Worm (Caenorhabditis elegans) whole organism, young adult: Measurements from ENCODE around the gene cutl-19.

Source experiments
- B0019.2 ChIP-seq: fragments of 200-800 bp; sonication (Bioruptor generic); conservative IDR thresholded peaks from 2 replicates; pipeline ENCODE4 v1.3.6; 2022; ENCODE audit warnings: missing genetic modification reagents, missing genetic modification characterization, missing compliant biosample characterization
- B0035.1 ChIP-seq: sonication (generic microtip); optimal IDR thresholded peaks from 2 replicates; lab custom pipeline; 2016; ENCODE audit warnings: missing genetic modification characterization, mild to moderate bottlenecking, missing compliant biosample characterization, missing genotype, missing genetic modification reagents
- B0261.1 ChIP-seq: sonication (generic microtip); optimal IDR thresholded peaks from 2 replicates; lab custom pipeline; 2016; ENCODE audit warnings: mild to moderate bottlenecking, missing genetic modification characterization, moderate library complexity, missing compliant biosample characterization
- D2030.7 ChIP-seq: fragments of 200-800 bp; sonication (Bioruptor generic); IDR thresholded peaks from 2 replicates; pipeline ENCODE4 v1.3.6; 2022; ENCODE audit warnings: missing genetic modification reagents, missing genetic modification characterization, missing compliant biosample characterization
- F10E7.11 ChIP-seq: sonication (generic microtip); optimal IDR thresholded peaks from 2 replicates; lab custom pipeline; 2017; ENCODE audit warnings: mild to moderate bottlenecking, missing genetic modification characterization, moderate library complexity, missing compliant biosample characterization
- F23B12.7 ChIP-seq: sonication (generic microtip); optimal IDR thresholded peaks from 2 replicates; lab custom pipeline; 2017; ENCODE audit warnings: missing genetic modification characterization, mild to moderate bottlenecking, missing compliant biosample characterization, antibody characterized with exemption, moderate library complexity; ENCODE audit not compliant: insufficient read depth
- F33H1.4 ChIP-seq: fragments of 200-800 bp; sonication (Bioruptor generic); IDR thresholded peaks from 2 replicates; pipeline ENCODE4 v1.3.6; 2022; ENCODE audit warnings: missing genetic modification reagents, missing genetic modification characterization, missing compliant biosample characterization
- F37B4.10 ChIP-seq: fragments of 200-800 bp; sonication (Bioruptor generic); IDR thresholded peaks from 2 replicates; pipeline ENCODE4 v1.3.6; 2022; ENCODE audit warnings: missing genetic modification characterization, missing compliant biosample characterization
- F52B5.7 ChIP-seq: sonication (generic microtip); optimal IDR thresholded peaks from 2 replicates; lab custom pipeline; 2016; ENCODE audit warnings: mild to moderate bottlenecking, missing genetic modification characterization, missing compliant biosample characterization
- K11D2.4 ChIP-seq: fragments of 200-800 bp; sonication (Bioruptor generic); IDR thresholded peaks from 2 replicates; pipeline ENCODE4 v1.3.6; 2022; ENCODE audit warnings: missing genetic modification reagents, missing genetic modification characterization, missing compliant biosample characterization
- T07F8.4 ChIP-seq: sonication (generic microtip); optimal IDR thresholded peaks from 2 replicates; lab custom pipeline; 2016; ENCODE audit warnings: mild to moderate bottlenecking, missing genetic modification characterization, moderate library complexity, missing compliant biosample characterization
- Y79H2A.3 ChIP-seq: fragments of 200-800 bp; sonication (Bioruptor generic); conservative IDR thresholded peaks from 2 replicates; pipeline ENCODE4 v1.3.6; 2022; ENCODE audit warnings: missing genetic modification reagents, missing genetic modification characterization, missing compliant biosample characterization
- aptf-3 ChIP-seq: fragments of 200-800 bp; sonication (Bioruptor generic); IDR thresholded peaks from 2 replicates; pipeline ENCODE4 v1.3.6; 2022; ENCODE audit warnings: missing genetic modification characterization, missing compliant biosample characterization
- athp-1 ChIP-seq: sonication (generic microtip); optimal IDR thresholded peaks from 2 replicates; lab custom pipeline; 2017; ENCODE audit warnings: mild to moderate bottlenecking, missing genetic modification characterization, missing compliant biosample characterization
- attf-6 ChIP-seq: fragments of 200-800 bp; sonication (Bioruptor generic); IDR thresholded peaks from 2 replicates; pipeline ENCODE4 v1.3.6; 2022; ENCODE audit warnings: missing genetic modification reagents, missing genetic modification characterization, missing compliant biosample characterization
- bed-1 ChIP-seq: fragments of 200-800 bp; sonication (Bioruptor generic); IDR thresholded peaks from 2 replicates; pipeline ENCODE4 v1.3.6; 2022; ENCODE audit warnings: missing genetic modification reagents, missing genetic modification characterization, missing compliant biosample characterization
- bed-2 ChIP-seq: fragments of 200-800 bp; sonication (Bioruptor generic); IDR thresholded peaks from 2 replicates; pipeline ENCODE4 v1.3.6; 2022; ENCODE audit warnings: missing genetic modification reagents, missing genetic modification characterization, missing compliant biosample characterization
- cebp-1 ChIP-seq, 2 experiments: fragments of 200-800 bp in 1 of 2; sonication (Bioruptor generic) in 1 of 2; sonication (generic microtip) in 1 of 2; IDR thresholded peaks in 1 of 2; optimal IDR thresholded peaks in 1 of 2; 2 replicates each; pipeline versions ENCODE4 v1.3.6 to Lab custom; 2017 to 2022; ENCODE audit warnings: missing compliant biosample characterization in 2 of 2, missing genetic modification characterization in 2 of 2, mild to moderate bottlenecking in 1 of 2, missing genetic modification reagents in 1 of 2, moderate library complexity in 1 of 2
- ceh-100 ChIP-seq: fragments of 200-800 bp; sonication (Bioruptor generic); IDR thresholded peaks from 2 replicates; pipeline ENCODE4 v1.3.6; 2022; ENCODE audit warnings: missing genetic modification reagents, missing genetic modification characterization, missing compliant biosample characterization
- ceh-58 ChIP-seq: fragments of 200-800 bp; sonication (Bioruptor generic); IDR thresholded peaks from 2 replicates; pipeline ENCODE4 v1.3.6; 2022; ENCODE audit warnings: missing genetic modification characterization, missing compliant biosample characterization
- ceh-79 ChIP-seq: sonication (generic microtip); optimal IDR thresholded peaks from 2 replicates; lab custom pipeline; 2017; ENCODE audit warnings: mild to moderate bottlenecking, missing genetic modification characterization, missing compliant biosample characterization
- ceh-91 ChIP-seq: fragments of 200-800 bp; sonication (Bioruptor generic); IDR thresholded peaks from 2 replicates; pipeline ENCODE4 v1.3.6; 2022; ENCODE audit warnings: missing genetic modification reagents, missing genetic modification characterization, missing compliant biosample characterization
- die-1 ChIP-seq: sonication (generic microtip); optimal IDR thresholded peaks from 2 replicates; lab custom pipeline; 2016; ENCODE audit warnings: missing genotype, mild to moderate bottlenecking, missing genetic modification characterization, missing compliant biosample characterization
- egl-44 ChIP-seq: fragments of 200-800 bp; sonication (Bioruptor generic); IDR thresholded peaks from 2 replicates; pipeline ENCODE4 v1.3.6; 2022; ENCODE audit warnings: missing genetic modification reagents, missing genetic modification characterization, missing compliant biosample characterization
- egrh-3 ChIP-seq: fragments of 200-800 bp; sonication (Bioruptor generic); IDR thresholded peaks from 2 replicates; pipeline ENCODE4 v1.3.6; 2022; ENCODE audit warnings: missing genetic modification reagents, missing genetic modification characterization, missing compliant biosample characterization
- gei-17 ChIP-seq: fragments of 200-800 bp; sonication (Bioruptor generic); optimal IDR thresholded peaks from 2 replicates; lab custom pipeline; 2018; ENCODE audit warnings: mild to moderate bottlenecking, missing genetic modification characterization, missing compliant biosample characterization
- him-1 ChIP-seq: sonication (generic microtip); optimal IDR thresholded peaks from 2 replicates; lab custom pipeline; 2016; ENCODE audit warnings: missing genotype, missing genetic modification reagents, missing genetic modification characterization, missing compliant biosample characterization
- hrde-1 ChIP-seq: sonication (generic microtip); optimal IDR thresholded peaks from 2 replicates; lab custom pipeline; 2016; ENCODE audit warnings: missing genetic modification characterization, mild to moderate bottlenecking, missing compliant biosample characterization, moderate library complexity, missing genotype, missing genetic modification reagents, borderline replicate concordance
- lir-1 ChIP-seq: fragments of 200-800 bp; sonication (Bioruptor generic); conservative IDR thresholded peaks from 2 replicates; pipeline ENCODE4 v1.3.6; 2022; ENCODE audit warnings: missing genetic modification reagents, missing genetic modification characterization, missing compliant biosample characterization
- lsl-1 ChIP-seq: fragments of 200-800 bp; sonication (Bioruptor generic); optimal IDR thresholded peaks from 2 replicates; lab custom pipeline; 2018; ENCODE audit warnings: mild to moderate bottlenecking, missing genetic modification characterization, moderate library complexity, missing compliant biosample characterization
- madf-10 ChIP-seq: sonication (generic microtip); optimal IDR thresholded peaks from 2 replicates; lab custom pipeline; 2016; ENCODE audit warnings: mild to moderate bottlenecking, missing genetic modification characterization, missing compliant biosample characterization
- madf-8 ChIP-seq: fragments of 200-800 bp; sonication (Bioruptor generic); conservative IDR thresholded peaks from 2 replicates; pipeline ENCODE4 v1.3.6; 2022; ENCODE audit warnings: missing genetic modification reagents, missing genetic modification characterization, missing compliant biosample characterization
- mes-4 ChIP-seq: sonication (generic microtip); optimal IDR thresholded peaks from 2 replicates; lab custom pipeline; 2016; ENCODE audit warnings: missing genotype, missing genetic modification characterization, missing compliant biosample characterization
- mxl-1 ChIP-seq: sonication (generic microtip); optimal IDR thresholded peaks from 2 replicates; lab custom pipeline; 2016; ENCODE audit warnings: missing genetic modification characterization, missing compliant biosample characterization
- nhr-120 ChIP-seq: fragments of 200-800 bp; sonication (Bioruptor generic); IDR thresholded peaks from 2 replicates; pipeline ENCODE4 v1.3.6; 2022; ENCODE audit warnings: missing genetic modification characterization, missing compliant biosample characterization
- nhr-80 ChIP-seq: sonication (generic microtip); optimal IDR thresholded peaks from 2 replicates; lab custom pipeline; 2016; ENCODE audit warnings: missing genetic modification characterization, missing compliant biosample characterization
- nhr-90 ChIP-seq: sonication (generic microtip); optimal IDR thresholded peaks from 2 replicates; lab custom pipeline; 2016; ENCODE audit warnings: missing genotype, mild to moderate bottlenecking, missing genetic modification characterization, missing compliant biosample characterization
- rpc-1 ChIP-seq, 2 experiments: fragments of 150-350 bp in 1 of 2; sonication (generic microtip) in 1 of 2; optimal IDR thresholded peaks; 2 replicates each; lab custom pipeline; 2014 to 2018; ENCODE audit warnings: missing biosample characterization in 1 of 2, missing genetic modification characterization in 1 of 2, missing genetic modification reagents in 1 of 2, missing genotype in 1 of 2
- sdz-38 ChIP-seq: sonication (generic microtip); optimal IDR thresholded peaks from 2 replicates; lab custom pipeline; 2016; ENCODE audit warnings: missing genotype, missing genetic modification characterization, missing compliant biosample characterization
- snpc-1.1 ChIP-seq: sonication (generic microtip); optimal IDR thresholded peaks from 2 replicates; lab custom pipeline; 2017; ENCODE audit warnings: missing genetic modification characterization, mild to moderate bottlenecking, missing compliant biosample characterization, antibody characterized with exemption, moderate library complexity, missing genotype, missing genetic modification reagents; ENCODE audit not compliant: insufficient read depth
- snpc-4 ChIP-seq, 5 experiments: fragments of 150-350 bp in 1 of 5; sonication (generic microtip) in 4 of 5; optimal IDR thresholded peaks; 2 replicates each; lab custom pipeline; 2014 to 2018; ENCODE audit warnings: missing genetic modification characterization in 5 of 5, missing biosample characterization in 3 of 5, antibody characterized with exemption in 2 of 5, mild to moderate bottlenecking in 2 of 5, missing compliant biosample characterization in 2 of 5, missing genotype in 2 of 5, moderate library complexity in 2 of 5, missing genetic modification reagents in 1 of 5
- sptf-2 ChIP-seq: fragments of 200-800 bp; sonication (Bioruptor generic); optimal IDR thresholded peaks from 2 replicates; lab custom pipeline; 2018; ENCODE audit warnings: mild to moderate bottlenecking, missing genetic modification characterization, missing compliant biosample characterization
- tbx-9 ChIP-seq: sonication (generic microtip); optimal IDR thresholded peaks from 2 replicates; lab custom pipeline; 2016; ENCODE audit warnings: borderline replicate concordance, missing genetic modification characterization, inconsistent platforms, missing compliant biosample characterization
- zfh-2 ChIP-seq: fragments of 200-800 bp; sonication (Bioruptor generic); conservative IDR thresholded peaks from 2 replicates; pipeline ENCODE4 v1.3.6; 2022; ENCODE audit warnings: missing genetic modification reagents, missing genetic modification characterization, missing compliant biosample characterization
- zim-3 ChIP-seq: sonication (generic microtip); optimal IDR thresholded peaks from 2 replicates; lab custom pipeline; 2017; ENCODE audit warnings: mild to moderate bottlenecking, missing genetic modification characterization, moderate library complexity, missing compliant biosample characterization
- ztf-26 ChIP-seq: sonication (generic microtip); optimal IDR thresholded peaks from 2 replicates; lab custom pipeline; 2017; ENCODE audit warnings: missing genetic modification characterization, missing compliant biosample characterization
- ztf-3 ChIP-seq: fragments of 200-800 bp; sonication (Bioruptor generic); optimal IDR thresholded peaks from 2 replicates; lab custom pipeline; 2018; ENCODE audit warnings: mild to moderate bottlenecking, missing genetic modification characterization, missing compliant biosample characterization

The cutl-19 gene

DNA sequence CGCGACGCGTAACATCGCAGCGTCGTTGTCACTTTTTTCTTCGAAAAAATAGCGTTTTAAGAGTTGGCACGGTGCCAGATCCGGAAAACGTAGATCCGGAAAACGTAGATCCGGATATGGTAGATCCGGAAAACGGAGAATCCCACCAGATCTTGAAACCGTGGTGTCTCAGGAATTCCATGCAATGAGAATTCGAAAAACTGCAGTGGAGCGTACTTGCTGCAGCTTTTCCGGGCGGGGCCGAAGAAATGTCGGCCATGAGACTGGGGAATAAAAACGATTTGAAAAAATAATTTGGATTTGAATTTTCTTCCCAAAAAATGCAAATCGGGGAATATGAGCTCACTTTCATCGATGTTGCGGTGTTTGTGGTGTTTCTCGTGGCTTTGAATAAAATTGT, 44.9 kb downstream of the cutl-19 start, which contains the start of gene K10D2.5 (continued):
- TF ChIP-seq Y79H2A.3 (GFP tag; lab: Robert Waterston, UW) (peak; percentile 87), sptf-2 (GFP tag; lab: Kevin White, UChicago) (peak; percentile 66), zim-3 (tag; lab: Kevin White, UChicago) (peak; percentile 80), snpc-1.1 (tag; lab: Kevin White, UChicago) (no peak), F52B5.7 (tag; lab: Kevin White, UChicago) (peak; percentile 68), rpc-1 (optimal IDR thresholded peaks at IDR 0.05; lab: Kevin White, UChicago) (no peak), rpc-1 (tag; optimal IDR thresholded peaks at IDR 0.05; lab: Kevin White, UChicago) (no peak), zfh-2 (peak; percentile 88), gei-17 (GFP tag; lab: Kevin White, UChicago) (no peak), ceh-79 (tag; lab: Kevin White, UChicago) (no peak), cebp-1 (GFP tag; IDR thresholded peaks at IDR 0.05; lab: Robert Waterston, UW) (peak; percentile 90), cebp-1 (tag; optimal IDR thresholded peaks at IDR 0.05; lab: Kevin White, UChicago) (peak; percentile 81), die-1 (peak; percentile 60), tbx-9 (no peak), ceh-91 (peak; percentile 97), D2030.7 (peak; percentile 99), nhr-80 (tag; lab: Kevin White, UChicago) (peak; percentile 80), mes-4 (tag; lab: Kevin White, UChicago) (no peak), nhr-90 (no peak), F10E7.11 (tag; lab: Kevin White, UChicago) (no peak), K11D2.4 (GFP tag; lab: Robert Waterston, UW) (peak; percentile 94), egl-44 (GFP tag; lab: Robert Waterston, UW) (peak; percentile 66; the same call in 1 of the 2 replicates), T07F8.4 (tag; lab: Kevin White, UChicago) (peak; percentile 70), mxl-1 (tag; lab: Kevin White, UChicago) (peak; percentile 27), bed-1 (GFP tag; lab: Robert Waterston, UW) (0 out of 2 replicates have a peak, but pooled peaks have one; percentile 21), ztf-26 (tag; lab: Kevin White, UChicago) (peak; percentile 25), hrde-1 (peak; percentile 82), B0019.2 (GFP tag; lab: Robert Waterston, UW) (peak; percentile 96), attf-6 (GFP tag; lab: Robert Waterston, UW) (peak; percentile 75), F37B4.10 (GFP tag; lab: Robert Waterston, UW) (no peak), lir-1 (peak; percentile 98), madf-8 (peak; percentile 77), athp-1 (peak; percentile 96), aptf-3 (peak; percentile 63; the same call in 1 of the 2 replicates), egrh-3 (GFP tag; lab: Robert Waterston, UW) (peak; percentile 91), B0035.1 (tag; lab: Kevin White, UChicago) (peak; percentile 31), B0261.1 (peak; percentile 11), lsl-1 (GFP tag; lab: Kevin White, UChicago) (peak; percentile 77), ceh-58 (GFP tag; lab: Robert Waterston, UW) (no peak), nhr-120 (GFP tag; lab: Robert Waterston, UW) (0 out of 2 replicates have a peak, but pooled peaks have one; percentile 88), bed-2 (peak; percentile 98), ztf-3 (GFP tag; lab: Kevin White, UChicago) (no peak), madf-10 (peak; percentile 92), sdz-38 (tag; lab: Kevin White, UChicago) (no peak), ceh-100 (GFP tag; lab: Robert Waterston, UW) (peak; percentile 99), snpc-4 (GFP tag; optimal IDR thresholded peaks at IDR 0.05; lab: Kevin White, UChicago) (no peak), snpc-4 (tag; optimal IDR thresholded peaks at IDR 0.05; lab: Kevin White, UChicago) (peak; percentile 39 to 80 (median 68)), F23B12.7 (peak; percentile 85), him-1 (tag; lab: Kevin White, UChicago) (peak; percentile 8), F33H1.4 (GFP tag; lab: Robert Waterston, UW) (peak; percentile 83)
